Fruit fly (Drosophila melanogaster) whole organism, embryonic: Measurements from ENCODE around the gene Theg.

Experiments
- Aef1 ChIP-seq: fragments of 200-800 bp; sonication (Bioruptor generic); IDR thresholded peaks from 3 replicates; pipeline ENCODE4 v1.3.6; 2022; ENCODE audit warnings: missing biosample characterization, missing genetic modification characterization
- Asciz ChIP-seq: fragments of 200-800 bp; sonication (Bioruptor generic); optimal IDR thresholded peaks from 2 replicates; lab custom pipeline; 2017; ENCODE audit warnings: missing biosample characterization, mild to moderate bottlenecking, missing genetic modification characterization, missing genetic modification reagents
- Atf6 ChIP-seq: fragments of 200-800 bp; sonication (Bioruptor generic); IDR thresholded peaks from 2 replicates; pipeline ENCODE4 v1.3.6; 2022; ENCODE audit warnings: missing biosample characterization, missing genetic modification characterization
- Bteb2 ChIP-seq: fragments of 200-800 bp; sonication (Bioruptor generic); optimal IDR thresholded peaks from 2 replicates; lab custom pipeline; 2016; ENCODE audit warnings: missing biosample characterization, missing genetic modification characterization
- CG10543 ChIP-seq: fragments of 200-800 bp; sonication (Bioruptor generic); optimal IDR thresholded peaks from 3 replicates; lab custom pipeline; 2017; ENCODE audit warnings: missing biosample characterization, mild to moderate bottlenecking, missing genetic modification characterization, moderate library complexity
- CG10979 ChIP-seq: fragments of 200-800 bp; sonication (Bioruptor generic); optimal IDR thresholded peaks from 2 replicates; lab custom pipeline; 2018; ENCODE audit warnings: missing biosample characterization, mild to moderate bottlenecking, missing genetic modification characterization, moderate library complexity
- CG11398 ChIP-seq: fragments of 200-800 bp; sonication (Bioruptor generic); optimal IDR thresholded peaks from 2 replicates; lab custom pipeline; 2016; ENCODE audit warnings: missing biosample characterization, missing genetic modification characterization
- CG12071 ChIP-seq: fragments of 200-800 bp; sonication (Bioruptor generic); optimal IDR thresholded peaks from 3 replicates; lab custom pipeline; 2018; ENCODE audit warnings: missing biosample characterization, mild to moderate bottlenecking, missing genetic modification characterization
- CG12155 ChIP-seq: fragments of 200-800 bp; sonication (Bioruptor generic); optimal IDR thresholded peaks from 3 replicates; lab custom pipeline; 2016; ENCODE audit warnings: missing biosample characterization, missing genetic modification characterization
- CG12219 ChIP-seq: fragments of 200-800 bp; sonication (Bioruptor generic); optimal IDR thresholded peaks from 3 replicates; lab custom pipeline; 2018; ENCODE audit warnings: missing biosample characterization, mild to moderate bottlenecking, missing genetic modification characterization
- CG15073 ChIP-seq: fragments of 200-800 bp; sonication (Bioruptor generic); optimal IDR thresholded peaks from 2 replicates; lab custom pipeline; 2016; ENCODE audit warnings: missing biosample characterization, missing genetic modification characterization
- CG15696 ChIP-seq: fragments of 200-800 bp; sonication (Bioruptor generic); optimal IDR thresholded peaks from 2 replicates; lab custom pipeline; 2019; ENCODE audit warnings: missing biosample characterization, mild to moderate bottlenecking, missing genetic modification characterization, moderate library complexity
- CG17361 ChIP-seq: fragments of 200-800 bp; sonication (Bioruptor generic); IDR thresholded peaks from 3 replicates; pipeline ENCODE4 v1.3.6; 2022; ENCODE audit warnings: missing biosample characterization, missing genetic modification characterization
- CG18476 ChIP-seq: fragments of 200-800 bp; sonication (Bioruptor generic); optimal IDR thresholded peaks from 2 replicates; lab custom pipeline; 2016; ENCODE audit warnings: missing biosample characterization, mild to moderate bottlenecking, missing genetic modification characterization
- CG18599 ChIP-seq: fragments of 200-800 bp; sonication (Bioruptor generic); optimal IDR thresholded peaks from 3 replicates; lab custom pipeline; 2017; ENCODE audit warnings: missing biosample characterization, missing genetic modification characterization, mild to moderate bottlenecking, moderate library complexity, missing genetic modification reagents
- CG31441 ChIP-seq: fragments of 200-800 bp; sonication (Bioruptor generic); IDR thresholded peaks from 2 replicates; pipeline ENCODE4 v1.3.6; 2022; ENCODE audit warnings: missing biosample characterization, missing genetic modification characterization
- CG3163 ChIP-seq: fragments of 200-800 bp; sonication (Bioruptor generic); optimal IDR thresholded peaks from 3 replicates; lab custom pipeline; 2016; ENCODE audit warnings: missing biosample characterization, missing genetic modification characterization
- CG3281 ChIP-seq: fragments of 200-800 bp; sonication (Bioruptor generic); optimal IDR thresholded peaks from 3 replicates; lab custom pipeline; 2017; ENCODE audit warnings: missing biosample characterization, mild to moderate bottlenecking, missing genetic modification characterization
- CG33213 ChIP-seq: fragments of 200-800 bp; sonication (Bioruptor generic); optimal IDR thresholded peaks from 3 replicates; lab custom pipeline; 2016; ENCODE audit warnings: missing biosample characterization, missing genetic modification characterization
- CG34422 ChIP-seq: fragments of 200-800 bp; sonication (Bioruptor generic); IDR thresholded peaks from 3 replicates; pipeline ENCODE4 v1.3.6; 2022; ENCODE audit warnings: missing biosample characterization, missing genetic modification characterization
- CG5245 ChIP-seq: fragments of 200-800 bp; sonication (Bioruptor generic); optimal IDR thresholded peaks from 3 replicates; lab custom pipeline; 2016; ENCODE audit warnings: missing biosample characterization, missing genetic modification characterization
- CG8290 ChIP-seq, 3 experiments: fragments of 200-800 bp; sonication (Bioruptor generic); optimal IDR thresholded peaks; 2 replicates each; lab custom pipeline; 2016 to 2019; ENCODE audit warnings: missing biosample characterization in 3 of 3, missing genetic modification characterization in 3 of 3, mild to moderate bottlenecking in 2 of 3, moderate library complexity in 1 of 3
- CG8478 ChIP-seq: fragments of >200 bp; optimal IDR thresholded peaks from 2 replicates; lab custom pipeline; 2018
- CG9609 ChIP-seq: fragments of 200-800 bp; sonication (Bioruptor generic); optimal IDR thresholded peaks from 3 replicates; lab custom pipeline; 2016; ENCODE audit warnings: missing biosample characterization, missing genetic modification characterization
- CoRest ChIP-seq: fragments of 200-800 bp; sonication (Bioruptor generic); optimal IDR thresholded peaks from 3 replicates; lab custom pipeline; 2018; ENCODE audit warnings: missing biosample characterization, mild to moderate bottlenecking, missing genetic modification characterization, moderate library complexity
- Dll ChIP-seq: fragments of 200-800 bp; sonication (Bioruptor generic); IDR thresholded peaks from 4 replicates; pipeline ENCODE4 v1.3.6; 2022; ENCODE audit warnings: missing biosample characterization, missing genetic modification characterization; ENCODE audit not compliant: partially characterized antibody
- Doc3 ChIP-seq: fragments of 200-800 bp; sonication (Bioruptor generic); IDR thresholded peaks from 3 replicates; pipeline ENCODE4 v1.3.6; 2022; ENCODE audit warnings: missing biosample characterization, missing genetic modification characterization; ENCODE audit not compliant: partially characterized antibody
- Hr3 ChIP-seq: fragments of 200-800 bp; sonication (Bioruptor generic); optimal IDR thresholded peaks from 3 replicates; lab custom pipeline; 2016; ENCODE audit warnings: missing biosample characterization, missing genetic modification characterization
- MESR4 ChIP-seq: fragments of 200-800 bp; sonication (Bioruptor generic); optimal IDR thresholded peaks from 2 replicates; lab custom pipeline; 2018; ENCODE audit warnings: missing biosample characterization, mild to moderate bottlenecking, missing genetic modification characterization, moderate library complexity
- Meics ChIP-seq: fragments of 200-800 bp; sonication (Bioruptor generic); optimal IDR thresholded peaks from 2 replicates; lab custom pipeline; 2017; ENCODE audit warnings: missing biosample characterization, mild to moderate bottlenecking, missing genetic modification characterization
- Opbp ChIP-seq: fragments of 200-800 bp; sonication (Bioruptor generic); IDR thresholded peaks from 3 replicates; pipeline ENCODE4 v1.3.6; 2022; ENCODE audit warnings: missing biosample characterization, missing genetic modification characterization; ENCODE audit not compliant: partially characterized antibody
- Sox102F ChIP-seq: fragments of 200-800 bp; sonication (Bioruptor generic); optimal IDR thresholded peaks from 2 replicates; lab custom pipeline; 2018; ENCODE audit warnings: missing biosample characterization, mild to moderate bottlenecking, missing genetic modification characterization, moderate library complexity
- Xrp1 ChIP-seq: fragments of 200-800 bp; sonication (Bioruptor generic); IDR thresholded peaks from 2 replicates; pipeline ENCODE4 v1.3.6; 2022; ENCODE audit warnings: missing biosample characterization, missing genetic modification characterization
- bigmax ChIP-seq: fragments of 200-800 bp; sonication (Bioruptor generic); optimal IDR thresholded peaks from 2 replicates; lab custom pipeline; 2018; ENCODE audit warnings: missing biosample characterization, mild to moderate bottlenecking, missing genetic modification characterization
- bowl ChIP-seq: fragments of 200-800 bp; sonication (Bioruptor generic); IDR thresholded peaks from 2 replicates; pipeline ENCODE4 v1.3.6; 2022; ENCODE audit warnings: missing biosample characterization, missing genetic modification characterization
- cas ChIP-seq: fragments of 200-800 bp; sonication (Bioruptor generic); IDR thresholded peaks from 2 replicates; pipeline ENCODE4 v1.3.6; 2022; ENCODE audit warnings: missing biosample characterization, missing genetic modification characterization
- chinmo ChIP-seq: fragments of 200-800 bp; sonication (Bioruptor generic); IDR thresholded peaks from 4 replicates; pipeline ENCODE4 v1.3.6; 2022; ENCODE audit warnings: missing biosample characterization, missing genetic modification characterization; ENCODE audit not compliant: partially characterized antibody
- corto ChIP-seq: fragments of 200-800 bp; sonication (Bioruptor generic); optimal IDR thresholded peaks from 2 replicates; lab custom pipeline; 2016; ENCODE audit warnings: missing biosample characterization, mild to moderate bottlenecking, missing genetic modification characterization, moderate library complexity
- cwo ChIP-seq: fragments of 200-800 bp; sonication (Bioruptor generic); optimal IDR thresholded peaks from 3 replicates; lab custom pipeline; 2017; ENCODE audit warnings: missing biosample characterization, missing genetic modification characterization, mild to moderate bottlenecking, moderate library complexity, missing genetic modification reagents
- disco-r ChIP-seq: fragments of 200-800 bp; sonication (Bioruptor generic); optimal IDR thresholded peaks from 2 replicates; lab custom pipeline; 2016; ENCODE audit warnings: missing biosample characterization, missing genetic modification characterization
- dmrt11E ChIP-seq: fragments of 200-800 bp; sonication (Bioruptor generic); optimal IDR thresholded peaks from 3 replicates; lab custom pipeline; 2018; ENCODE audit warnings: missing biosample characterization, mild to moderate bottlenecking, missing genetic modification characterization, moderate library complexity
- dpn ChIP-seq, 2 experiments: fragments of 200-800 bp; sonication (Bioruptor generic); optimal IDR thresholded peaks; 3 replicates each; lab custom pipeline; 2016; ENCODE audit warnings: missing biosample characterization in 2 of 2, missing genetic modification characterization in 2 of 2
- esg ChIP-seq: fragments of 200-800 bp; sonication (Bioruptor generic); conservative IDR thresholded peaks from 2 replicates; pipeline ENCODE4 v1.3.6; 2022; ENCODE audit warnings: missing biosample characterization, missing genetic modification characterization
- fu2 ChIP-seq: fragments of 200-800 bp; sonication (Bioruptor generic); optimal IDR thresholded peaks from 2 replicates; lab custom pipeline; 2016; ENCODE audit warnings: missing biosample characterization, missing genetic modification characterization
- gce ChIP-seq: fragments of 200-800 bp; sonication (Bioruptor generic); IDR thresholded peaks from 3 replicates; pipeline ENCODE4 v1.3.6; 2022; ENCODE audit warnings: missing biosample characterization, missing genetic modification characterization
- gfzf ChIP-seq: fragments of 200-800 bp; sonication (Bioruptor generic); optimal IDR thresholded peaks from 2 replicates; lab custom pipeline; 2016; ENCODE audit warnings: missing biosample characterization, mild to moderate bottlenecking, missing genetic modification characterization, moderate library complexity
- maf-S ChIP-seq: fragments of 200-800 bp; sonication (Bioruptor generic); optimal IDR thresholded peaks from 2 replicates; lab custom pipeline; 2016; ENCODE audit warnings: missing biosample characterization, missing genetic modification characterization
- nerfin-2 ChIP-seq: fragments of 200-800 bp; sonication (Bioruptor generic); IDR thresholded peaks from 2 replicates; pipeline ENCODE4 v1.3.6; 2022; ENCODE audit warnings: missing biosample characterization, missing genetic modification characterization; ENCODE audit not compliant: partially characterized antibody
- toy ChIP-seq: fragments of 200-800 bp; sonication (Bioruptor generic); IDR thresholded peaks from 2 replicates; pipeline ENCODE4 v1.3.6; 2022; ENCODE audit warnings: missing biosample characterization, missing genetic modification characterization
- trem ChIP-seq: fragments of 200-800 bp; optimal IDR thresholded peaks from 3 replicates; lab custom pipeline; 2019; ENCODE audit warnings: missing biosample characterization, mild to moderate bottlenecking, missing genetic modification characterization, moderate library complexity

Gene Theg

DNA sequence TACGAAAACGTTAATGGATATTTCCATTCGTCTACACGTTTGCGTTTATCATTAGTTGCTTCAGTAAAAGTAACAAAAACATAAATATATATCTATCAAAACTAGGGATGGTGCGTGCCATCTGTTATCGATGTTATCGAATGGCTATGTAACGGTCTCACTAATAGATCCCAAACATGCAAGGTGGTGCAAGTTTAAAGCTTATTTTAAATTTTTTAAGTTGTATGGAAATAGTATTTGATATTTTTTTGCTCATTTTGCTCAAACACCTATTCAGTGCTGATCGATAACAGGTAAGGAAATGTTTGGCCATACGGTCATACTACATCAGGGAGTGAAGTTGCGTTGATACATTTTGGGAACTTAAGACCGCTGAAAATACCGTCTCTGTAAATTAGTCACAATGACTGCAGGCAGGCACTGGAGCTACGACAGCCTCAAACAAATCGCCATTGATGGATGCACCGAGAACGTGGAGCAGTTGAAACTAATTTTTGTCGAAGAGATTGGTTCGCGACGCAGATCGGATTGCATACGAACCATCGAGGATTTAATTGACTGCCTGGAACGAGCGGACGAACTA, 19.8 kb downstream of the Theg start, which contains the start of the genes CG45099, CG6015, pit and Fadd (continued):
- peak; percentile 78 for TF ChIP-seq Dll (GFP tag; lab: Robert Waterston, UW)
- peak; percentile 11 for TF ChIP-seq CG15696 (tag; lab: Kevin White, UChicago)
- TF ChIP-seq CG11398 = no peak
- TF ChIP-seq fu2 (GFP tag; lab: Kevin White, UChicago) = no peak
- TF ChIP-seq CG5245 (GFP tag; lab: Kevin White, UChicago) = no peak
- TF ChIP-seq CG3163 (GFP tag; lab: Kevin White, UChicago) = no peak
- peak; percentile 52; the same call in 1 of the 3 replicates for TF ChIP-seq Doc3
- TF ChIP-seq bowl = no peak
- TF ChIP-seq esg (GFP tag; lab: Robert Waterston, UW) = no peak
- no peak for TF ChIP-seq disco-r (GFP tag; lab: Kevin White, UChicago)
- TF ChIP-seq CG8290 (GFP tag; optimal IDR thresholded peaks at IDR 0.05; lab: Kevin White, UChicago) = no peak
- no peak for TF ChIP-seq CG8290 (tag; optimal IDR thresholded peaks at IDR 0.05; lab: Kevin White, UChicago)
- TF ChIP-seq Asciz = no peak
- TF ChIP-seq chinmo (GFP tag; lab: Robert Waterston, UW) = no peak
- no peak for TF ChIP-seq Sox102F (GFP tag; lab: Kevin White, UChicago)
- TF ChIP-seq trem (tag; lab: Kevin White, UChicago) = peak; percentile 62
- no peak for TF ChIP-seq Hr3 (GFP tag; lab: Kevin White, UChicago)
- no peak for TF ChIP-seq CG12071 (GFP tag; lab: Kevin White, UChicago)
- TF ChIP-seq toy (GFP tag; lab: Robert Waterston, UW) = no peak
- TF ChIP-seq bigmax (GFP tag; lab: Kevin White, UChicago) = no peak
- TF ChIP-seq Atf6 (GFP tag; lab: Robert Waterston, UW) = no peak
- no peak for TF ChIP-seq cas (GFP tag; lab: Robert Waterston, UW)
- no peak for TF ChIP-seq Xrp1
- TF ChIP-seq Aef1 (GFP tag; lab: Robert Waterston, UW) = no peak
- no peak for TF ChIP-seq gce (GFP tag; lab: Robert Waterston, UW)
- no peak for TF ChIP-seq CG3281 (GFP tag; lab: Kevin White, UChicago)
- no peak for TF ChIP-seq CoRest (tag; lab: Kevin White, UChicago)
- no peak for TF ChIP-seq CG12155
- peak; percentile 34 for TF ChIP-seq MESR4
- TF ChIP-seq CG18599 (GFP tag; lab: Kevin White, UChicago) = no peak
- TF ChIP-seq Meics (GFP tag; lab: Kevin White, UChicago) = no peak
- TF ChIP-seq CG10543 (GFP tag; lab: Kevin White, UChicago) = no peak
- no peak for TF ChIP-seq maf-S (GFP tag; lab: Kevin White, UChicago)
- no peak for TF ChIP-seq CG34422 (GFP tag; lab: Robert Waterston, UW)
- no peak for TF ChIP-seq CG18476 (GFP tag; lab: Kevin White, UChicago)
- no peak for TF ChIP-seq CG17361 (GFP tag; lab: Robert Waterston, UW)
- 0 out of 3 replicates have a peak, but pooled peaks have one; percentile 45 for TF ChIP-seq Opbp (GFP tag; lab: Robert Waterston, UW)
- peak; percentile 50 for TF ChIP-seq nerfin-2 (GFP tag; lab: Robert Waterston, UW)
- TF ChIP-seq CG33213 (GFP tag; lab: Kevin White, UChicago) = no peak
- TF ChIP-seq Bteb2 (GFP tag; lab: Kevin White, UChicago) = no peak
- TF ChIP-seq corto (GFP tag; lab: Kevin White, UChicago) = no peak
- TF ChIP-seq CG12219 = no peak
- peak in 1 of 2 experiments; percentile 26 for TF ChIP-seq dpn (GFP tag; optimal IDR thresholded peaks at IDR 0.05; lab: Kevin White, UChicago)
- no peak for TF ChIP-seq CG31441 (GFP tag; lab: Robert Waterston, UW)
- TF ChIP-seq dmrt11E (tag; lab: Kevin White, UChicago) = no peak
- TF ChIP-seq gfzf (GFP tag; lab: Kevin White, UChicago) = peak; percentile 69
- TF ChIP-seq CG8478 (lab: Kevin White, UChicago) = no peak
- TF ChIP-seq cwo = no peak
- no peak for TF ChIP-seq CG9609 (GFP tag; lab: Kevin White, UChicago)
- no peak for TF ChIP-seq CG15073 (GFP tag; lab: Kevin White, UChicago)
- TF ChIP-seq CG10979 = no peak
